Fruit fly (Drosophila melanogaster): ENCODE results near the gene zen.

Gene zen

DNA sequence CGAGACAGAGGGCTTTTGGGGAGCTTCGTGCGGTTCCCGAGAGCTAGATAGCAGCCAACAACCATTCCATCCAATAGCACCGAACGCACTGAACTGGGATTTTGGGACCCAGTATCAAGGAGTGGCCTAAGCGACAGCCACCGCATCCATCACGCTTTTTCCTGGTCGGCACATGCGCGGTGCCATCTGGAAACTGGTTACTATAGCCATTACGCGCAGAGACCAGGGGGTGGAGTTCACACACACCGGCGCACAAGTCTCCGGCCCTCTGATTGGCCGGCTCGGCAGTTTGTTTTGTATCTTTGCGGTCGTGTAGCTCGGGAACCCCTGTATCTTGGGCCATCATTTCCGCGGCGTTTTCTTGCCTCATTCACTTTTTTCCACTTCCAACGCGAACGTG lies 12.0 kb downstream of the zen start, which contains the start of gene pb:
TSS of gene pb (minus strand) at position 81 of the 400 bp plus-strand sequence.
- no peak for TF ChIP-seq tai (GFP tag; optimal IDR thresholded peaks at IDR 0.05)
- no peak for TF ChIP-seq Dif (GFP tag; optimal IDR thresholded peaks at IDR 0.05; ENCODE audit: partially characterized antibody)
- TF ChIP-seq woc (GFP tag; optimal IDR thresholded peaks at IDR 0.05), result no peak
- no peak for TF ChIP-seq Jra (GFP tag; optimal IDR thresholded peaks at IDR 0.05)
- no peak for TF ChIP-seq Hr83 (GFP tag; optimal IDR thresholded peaks at IDR 0.05; ENCODE audit: poor library complexity, severe bottlenecking)
- no peak for TF ChIP-seq Vsx2 (GFP tag; optimal IDR thresholded peaks at IDR 0.05; ENCODE audit: partially characterized antibody)
- TF ChIP-seq Abd-B (GFP tag; optimal IDR thresholded peaks at IDR 0.05), result no peak
- TF ChIP-seq lola (GFP tag; optimal IDR thresholded peaks at IDR 0.05), result no peak
- no peak for TF ChIP-seq Hnf4 (GFP tag; optimal IDR thresholded peaks at IDR 0.05)
- no peak for TF ChIP-seq dsf (GFP tag; optimal IDR thresholded peaks at IDR 0.05; ENCODE audit: borderline replicate concordance)
- no peak for TF ChIP-seq pan (optimal IDR thresholded peaks at IDR 0.05)
- TF ChIP-seq dl (GFP tag; optimal IDR thresholded peaks at IDR 0.05; ENCODE audit: insufficient read depth in 1 of 2, partially characterized antibody in 2 of 2), result no peak
- no peak for TF ChIP-seq brk (GFP tag; optimal IDR thresholded peaks at IDR 0.05)
- TF ChIP-seq sage (GFP tag; optimal IDR thresholded peaks at IDR 0.05), result no peak
- TF ChIP-seq CrebA (GFP tag; optimal IDR thresholded peaks at IDR 0.05; ENCODE audit: borderline replicate concordance), result no peak

DNA sequence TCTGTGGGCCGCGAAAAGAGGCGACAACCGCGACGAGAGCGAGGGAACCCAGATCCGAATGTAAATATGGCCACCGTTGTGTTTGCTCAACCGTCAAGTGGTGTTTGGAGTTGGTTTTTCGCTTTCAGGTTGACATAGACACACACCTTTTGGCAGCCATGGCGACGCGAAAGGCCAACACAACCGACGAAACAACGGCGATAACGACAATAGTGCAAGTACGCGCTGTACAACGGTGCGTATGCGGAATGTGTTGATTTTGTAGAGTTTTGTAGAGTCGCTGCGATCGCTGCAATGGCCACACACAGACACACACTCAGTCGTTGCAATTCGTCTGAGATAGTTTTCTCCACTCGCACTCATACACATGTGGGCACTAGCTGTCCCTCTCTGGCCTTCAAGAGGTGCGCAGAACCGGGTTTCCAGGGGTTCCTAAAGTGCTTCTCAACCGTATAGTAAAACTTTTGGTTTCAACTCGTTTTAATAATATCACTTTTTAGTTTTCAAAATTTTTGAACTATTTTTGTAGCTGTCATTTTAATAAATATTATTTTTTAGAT lies 12.5 kb downstream of the zen start:
- TF ChIP-seq lola (GFP tag; optimal IDR thresholded peaks at IDR 0.05) (no peak), br (GFP tag; optimal IDR thresholded peaks at IDR 0.05) (no peak), CG9705 (GFP tag; optimal IDR thresholded peaks at IDR 0.05) (no peak), Jra (GFP tag; optimal IDR thresholded peaks at IDR 0.05) (no peak)

DNA sequence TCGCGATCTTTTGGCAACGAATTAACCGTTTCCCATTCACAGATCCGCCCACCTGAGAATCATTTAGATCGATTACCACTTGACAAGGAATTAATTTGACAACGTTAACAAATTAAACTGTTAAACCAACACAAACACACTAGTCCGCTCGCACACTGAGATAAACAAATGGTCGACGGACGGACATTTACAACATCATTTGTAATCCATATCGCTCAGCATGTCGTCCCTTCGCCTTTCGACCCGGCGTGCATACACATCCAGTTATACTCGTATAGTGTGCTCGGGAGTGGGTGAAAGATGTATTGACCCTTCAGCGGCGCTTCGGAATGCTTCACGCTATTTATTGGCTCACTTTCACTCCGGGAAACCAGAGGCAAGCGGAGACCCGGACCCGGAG lies 18.3 kb downstream of the zen start:
- no peak for TF ChIP-seq HLH106 (tag; optimal IDR thresholded peaks at IDR 0.05)
- TF ChIP-seq br (GFP tag; optimal IDR thresholded peaks at IDR 0.05), result no peak
- TF ChIP-seq ey (GFP tag; optimal IDR thresholded peaks at IDR 0.05), result no peak
- TF ChIP-seq usp (GFP tag; optimal IDR thresholded peaks at IDR 0.05), result no peak
- TF ChIP-seq CG9705 (GFP tag; optimal IDR thresholded peaks at IDR 0.05), result no peak
- no peak for TF ChIP-seq foxo (GFP tag; optimal IDR thresholded peaks at IDR 0.05)
- TF ChIP-seq Dif (GFP tag; optimal IDR thresholded peaks at IDR 0.05; ENCODE audit: partially characterized antibody), result no peak
- TF ChIP-seq rgr (GFP tag; optimal IDR thresholded peaks at IDR 0.05), result no peak
- no peak for TF ChIP-seq psq (GFP tag; optimal IDR thresholded peaks at IDR 0.05)
- no peak for TF ChIP-seq Hr83 (GFP tag; optimal IDR thresholded peaks at IDR 0.05; ENCODE audit: poor library complexity, severe bottlenecking)
- TF ChIP-seq dsf (GFP tag; optimal IDR thresholded peaks at IDR 0.05; ENCODE audit: borderline replicate concordance), result no peak
- TF ChIP-seq brk (GFP tag; optimal IDR thresholded peaks at IDR 0.05), result no peak

DNA sequence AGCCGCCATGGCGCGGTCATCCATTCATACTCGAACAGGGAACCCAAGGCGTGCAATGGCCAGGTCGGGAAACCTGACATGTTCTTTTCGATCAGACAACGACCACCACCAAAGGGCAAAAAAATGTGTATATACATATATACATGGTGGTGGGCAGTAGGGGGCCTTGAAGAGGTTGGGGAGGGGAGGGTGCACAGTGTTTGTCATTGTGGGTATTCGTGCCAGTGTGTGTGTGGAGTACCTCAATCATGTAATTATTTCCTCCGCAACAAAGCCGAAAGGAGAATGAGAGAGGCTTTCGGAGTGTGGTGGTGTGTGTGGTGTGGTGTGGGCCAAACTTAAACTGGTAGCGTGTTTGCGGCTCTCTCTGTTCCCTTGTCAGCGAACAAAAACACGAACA lies 27.9 kb downstream of the zen start:
- TF ChIP-seq brk (GFP tag; optimal IDR thresholded peaks at IDR 0.05), result no peak
- no peak for TF ChIP-seq dsf (GFP tag; optimal IDR thresholded peaks at IDR 0.05; ENCODE audit: borderline replicate concordance)
- TF ChIP-seq Dif (GFP tag; optimal IDR thresholded peaks at IDR 0.05; ENCODE audit: partially characterized antibody), result no peak
- no peak for TF ChIP-seq usp (GFP tag; optimal IDR thresholded peaks at IDR 0.05)
- no peak for TF ChIP-seq br (GFP tag; optimal IDR thresholded peaks at IDR 0.05)
- no peak for TF ChIP-seq HLH106 (tag; optimal IDR thresholded peaks at IDR 0.05)
- no peak for TF ChIP-seq Myc (optimal IDR thresholded peaks at IDR 0.05)
- no peak for TF ChIP-seq foxo (GFP tag; optimal IDR thresholded peaks at IDR 0.05)
- TF ChIP-seq CrebA (GFP tag; optimal IDR thresholded peaks at IDR 0.05; ENCODE audit: borderline replicate concordance), result no peak
- no peak for TF ChIP-seq Mio (GFP tag; optimal IDR thresholded peaks at IDR 0.05)
- TF ChIP-seq CG9705 (GFP tag; optimal IDR thresholded peaks at IDR 0.05), result no peak
- no peak for TF ChIP-seq Rel (GFP tag; optimal IDR thresholded peaks at IDR 0.05)
- no peak for TF ChIP-seq Rel (tag; optimal IDR thresholded peaks at IDR 0.05)
- no peak for TF ChIP-seq pan (optimal IDR thresholded peaks at IDR 0.05)
- no peak for TF ChIP-seq dmrt93B (GFP tag; optimal IDR thresholded peaks at IDR 0.05)

DNA sequence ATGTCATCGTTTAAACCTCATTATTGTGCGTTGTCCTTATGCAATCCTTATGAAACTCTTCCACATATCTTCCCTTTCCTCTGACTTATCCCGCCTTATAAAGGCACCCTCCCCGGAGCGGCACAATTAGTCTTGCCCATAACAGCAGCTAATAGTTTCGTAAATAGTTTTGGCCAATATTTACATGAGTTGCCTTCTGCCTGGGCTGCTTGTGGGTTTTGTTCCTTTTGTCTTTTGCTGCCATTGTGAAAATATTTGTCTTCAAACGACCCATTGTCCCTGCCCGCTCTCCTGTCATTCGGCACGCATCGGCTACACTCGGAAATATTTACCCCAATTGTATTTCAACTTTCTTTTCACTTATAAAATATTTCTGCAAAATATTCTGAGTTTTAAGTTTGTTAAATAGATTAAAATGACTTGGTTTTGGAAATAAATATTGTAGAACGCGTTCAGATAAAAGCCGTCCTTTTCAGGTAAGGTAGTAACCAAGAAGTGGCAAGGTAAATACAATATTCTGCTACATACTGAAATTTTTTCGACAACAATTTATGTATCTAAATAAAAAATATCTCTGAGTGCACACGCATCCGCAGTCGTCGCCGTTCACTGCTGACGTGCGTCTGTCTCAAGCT lies 30.3 kb downstream of the zen start:
- TF ChIP-seq lola (GFP tag; optimal IDR thresholded peaks at IDR 0.05), result no peak
- TF ChIP-seq HLH106 (tag; optimal IDR thresholded peaks at IDR 0.05), result no peak
- TF ChIP-seq woc (GFP tag; optimal IDR thresholded peaks at IDR 0.05), result no peak
- no peak for TF ChIP-seq dsf (GFP tag; optimal IDR thresholded peaks at IDR 0.05; ENCODE audit: borderline replicate concordance)
- no peak for TF ChIP-seq psq (GFP tag; optimal IDR thresholded peaks at IDR 0.05)
- TF ChIP-seq Myc (optimal IDR thresholded peaks at IDR 0.05), result no peak
- no peak for TF ChIP-seq Hnf4 (GFP tag; optimal IDR thresholded peaks at IDR 0.05)
- no peak for TF ChIP-seq dl (GFP tag; optimal IDR thresholded peaks at IDR 0.05; ENCODE audit: insufficient read depth in 1 of 2, partially characterized antibody in 2 of 2)
- TF ChIP-seq CG32264 (GFP tag; optimal IDR thresholded peaks at IDR 0.05), result no peak
- no peak for TF ChIP-seq Dif (GFP tag; optimal IDR thresholded peaks at IDR 0.05; ENCODE audit: partially characterized antibody)
- no peak for TF ChIP-seq pan (optimal IDR thresholded peaks at IDR 0.05)
- no peak for TF ChIP-seq Mio (GFP tag; optimal IDR thresholded peaks at IDR 0.05)
- TF ChIP-seq CG9705 (GFP tag; optimal IDR thresholded peaks at IDR 0.05), result no peak
